Worm (Caenorhabditis elegans) whole organism, L4 larva: ENCODE data around the gene pqn-76.

Experiments
- F37D6.2 ChIP-seq: sonication (generic microtip); optimal IDR thresholded peaks from 2 replicates; lab custom pipeline; 2016; ENCODE audit warnings: mild to moderate bottlenecking, missing genetic modification characterization, missing compliant biosample characterization
- gei-8 ChIP-seq: fragments of 200-800 bp; sonication (Bioruptor generic); optimal IDR thresholded peaks from 2 replicates; lab custom pipeline; 2018; ENCODE audit warnings: mild to moderate bottlenecking, missing genetic modification characterization, missing compliant biosample characterization
- lir-3 ChIP-seq: sonication (generic microtip); optimal IDR thresholded peaks from 2 replicates; lab custom pipeline; 2016; ENCODE audit warnings: mild to moderate bottlenecking, missing genetic modification characterization, missing compliant biosample characterization
- mep-1 ChIP-seq: fragments of 150-350 bp; sonication (generic microtip); optimal IDR thresholded peaks from 3 replicates; lab custom pipeline; 2014; ENCODE audit warnings: missing biosample characterization, missing genetic modification characterization
- nhr-11 ChIP-seq: fragments of 150-350 bp; optimal IDR thresholded peaks from 2 replicates; lab custom pipeline; 2014; ENCODE audit warnings: missing biosample characterization, missing genetic modification characterization
- nhr-25 ChIP-seq: sonication (generic microtip); optimal IDR thresholded peaks from 2 replicates; lab custom pipeline; 2017; ENCODE audit warnings: missing genetic modification characterization, mild to moderate bottlenecking, missing compliant biosample characterization, antibody characterized with exemption, moderate library complexity, borderline replicate concordance; ENCODE audit not compliant: insufficient read depth
- nhr-77 ChIP-seq: fragments of 150-350 bp; optimal IDR thresholded peaks from 2 replicates; lab custom pipeline; 2014; ENCODE audit warnings: missing biosample characterization, missing genetic modification characterization
- snpc-4 ChIP-seq: fragments of 150-350 bp; optimal IDR thresholded peaks from 2 replicates; lab custom pipeline; 2014; ENCODE audit warnings: missing biosample characterization, missing genetic modification characterization
- unc-62 ChIP-seq, 3 experiments: fragments of 150-350 bp in 1 of 3; sonication (generic microtip); optimal IDR thresholded peaks in 2 of 3; peaks in 1 of 3; 1 replicate in 1 of 3; 2 replicates in 2 of 3; lab custom pipeline; 2014 to 2017; ENCODE audit warnings: missing biosample characterization in 3 of 3, missing genetic modification characterization in 3 of 3, missing genetic modification reagents in 3 of 3, missing genotype in 1 of 3
- ztf-11 ChIP-seq: fragments of 150-350 bp; optimal IDR thresholded peaks from 2 replicates; lab custom pipeline; 2014; ENCODE audit warnings: missing biosample characterization, missing genetic modification characterization

- TF ChIP-seq nhr-77 (tag; lab: Kevin White, UChicago) (no peak), snpc-4 (no peak), gei-8 (GFP tag; lab: Kevin White, UChicago) (no peak), ztf-11 (no peak), F37D6.2 (no peak), lir-3 (no peak), unc-62 (GFP tag; optimal IDR thresholded peaks at IDR 0.05 in 1 of 2; lab: Kevin White, UChicago) (no peak), unc-62 (tag; optimal IDR thresholded peaks at IDR 0.05; lab: Kevin White, UChicago) (no peak), nhr-11 (tag; lab: Kevin White, UChicago) (no peak), mep-1 (tag; lab: Kevin White, UChicago) (no peak), nhr-25 (no peak)
Observed at ce11 chrIV:15537338-15537737, 41.5 kb upstream of the pqn-76 start.
